Worm (Caenorhabditis elegans): ENCODE data around the gene T20B12.4.

DNA sequence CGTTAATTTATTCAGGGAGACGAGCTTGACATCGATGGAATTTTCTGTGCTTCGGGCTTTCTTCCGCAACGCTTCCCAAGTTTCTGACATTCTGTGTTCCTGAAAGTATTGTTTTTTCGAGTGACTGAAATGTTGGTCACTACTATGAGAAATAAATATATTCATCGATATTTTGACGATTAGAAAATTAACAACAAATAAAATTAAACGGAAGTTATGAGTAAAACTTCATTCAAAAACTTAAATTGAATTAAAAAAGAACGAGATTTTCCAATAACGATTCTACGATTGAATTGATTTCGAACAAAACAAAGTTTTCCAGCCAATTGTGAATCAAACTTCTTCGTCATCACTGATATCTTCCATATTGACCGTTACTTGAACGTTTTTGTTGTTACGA, 18.4 kb upstream of the T20B12.4 start, which contains the start of gene gos-28:
- TF ChIP-seq T22C8.4 (GFP tag; IDR thresholded peaks at IDR 0.05) (no peak), ref-1 (GFP tag; conservative IDR thresholded peaks at IDR 0.05) (no peak), flt-1 (GFP tag; IDR thresholded peaks at IDR 0.05) (no peak), cog-1 (tag; optimal IDR thresholded peaks at IDR 0.05) (no peak), ztf-23 (GFP tag; IDR thresholded peaks at IDR 0.05) (no peak), tab-1 (GFP tag; IDR thresholded peaks at IDR 0.05) (no peak), med-1 (GFP tag; optimal IDR thresholded peaks at IDR 0.05; ENCODE audit: insufficient read depth) (no peak)

All from whole organism, midembryonic.